Fruit fly (Drosophila melanogaster) whole organism, embryonic: ENCODE measurements around the gene CG1440.

Experiments used
- Aef1 ChIP-seq: fragments of 200-800 bp; sonication (Bioruptor generic); IDR thresholded peaks from 3 replicates; pipeline ENCODE4 v1.3.6; 2022; ENCODE audit warnings: missing biosample characterization, missing genetic modification characterization
- Antp ChIP-seq: fragments of 200-800 bp; sonication (Bioruptor generic); optimal IDR thresholded peaks from 3 replicates; lab custom pipeline; 2016; ENCODE audit warnings: missing biosample characterization, missing genetic modification characterization
- Bdp1 ChIP-seq: fragments of 200-800 bp; sonication (Bioruptor generic); optimal IDR thresholded peaks from 3 replicates; lab custom pipeline; 2016; ENCODE audit warnings: missing biosample characterization, missing genetic modification characterization
- CG10147 ChIP-seq: fragments of 200-800 bp; sonication (Bioruptor generic); optimal IDR thresholded peaks from 2 replicates; lab custom pipeline; 2019; ENCODE audit warnings: missing biosample characterization, mild to moderate bottlenecking, missing genetic modification characterization, moderate library complexity
- CG1024 ChIP-seq: fragments of 200-800 bp; sonication (Bioruptor generic); IDR thresholded peaks from 2 replicates; pipeline ENCODE4 v1.3.6; 2022; ENCODE audit warnings: missing biosample characterization, missing genetic modification characterization
- CG10654 ChIP-seq: fragments of 200-800 bp; sonication (Bioruptor generic); optimal IDR thresholded peaks from 2 replicates; lab custom pipeline; 2016; ENCODE audit warnings: missing biosample characterization, missing genetic modification characterization
- CG12236 ChIP-seq: fragments of 200-800 bp; sonication (Bioruptor generic); optimal IDR thresholded peaks from 2 replicates; lab custom pipeline; 2016; ENCODE audit warnings: missing biosample characterization, missing genetic modification characterization
- CG12942 ChIP-seq: fragments of 200-800 bp; sonication (Bioruptor generic); optimal IDR thresholded peaks from 3 replicates; lab custom pipeline; 2016; ENCODE audit warnings: missing biosample characterization, missing genetic modification characterization
- CG14014 ChIP-seq: fragments of 200-800 bp; sonication (Bioruptor generic); IDR thresholded peaks from 2 replicates; pipeline ENCODE4 v1.3.6; 2022; ENCODE audit warnings: missing biosample characterization, missing genetic modification characterization
- CG1602 ChIP-seq: fragments of 200-800 bp; sonication (Bioruptor generic); optimal IDR thresholded peaks from 3 replicates; lab custom pipeline; 2016; ENCODE audit warnings: missing biosample characterization, missing genetic modification characterization
- CG17802 ChIP-seq: fragments of 200-800 bp; sonication (Bioruptor generic); optimal IDR thresholded peaks from 2 replicates; lab custom pipeline; 2018; ENCODE audit warnings: missing biosample characterization, mild to moderate bottlenecking, missing genetic modification characterization, moderate library complexity
- CG18011 ChIP-seq: fragments of 200-800 bp; sonication (Bioruptor generic); optimal IDR thresholded peaks from 2 replicates; lab custom pipeline; 2017; ENCODE audit warnings: missing biosample characterization, missing genetic modification characterization, mild to moderate bottlenecking, moderate library complexity, missing genotype
- CG2202 ChIP-seq: fragments of 200-800 bp; sonication (Bioruptor generic); optimal IDR thresholded peaks from 2 replicates; lab custom pipeline; 2018; ENCODE audit warnings: missing biosample characterization, mild to moderate bottlenecking, missing genetic modification characterization
- CG32532 ChIP-seq: fragments of 200-800 bp; sonication (Bioruptor generic); IDR thresholded peaks from 2 replicates; pipeline ENCODE4 v1.3.6; 2022; ENCODE audit warnings: missing biosample characterization, missing genetic modification characterization
- CG33557 ChIP-seq: fragments of 200-800 bp; sonication (Bioruptor generic); optimal IDR thresholded peaks from 2 replicates; lab custom pipeline; 2019; ENCODE audit warnings: missing biosample characterization, mild to moderate bottlenecking, missing genetic modification characterization, moderate library complexity
- CG34422 ChIP-seq: fragments of 200-800 bp; sonication (Bioruptor generic); IDR thresholded peaks from 3 replicates; pipeline ENCODE4 v1.3.6; 2022; ENCODE audit warnings: missing biosample characterization, missing genetic modification characterization
- CG5953 ChIP-seq: fragments of 200-800 bp; sonication (Bioruptor generic); IDR thresholded peaks from 2 replicates; pipeline ENCODE4 v1.3.6; 2022; ENCODE audit warnings: missing biosample characterization, missing genetic modification characterization
- CG6813 ChIP-seq: fragments of 200-800 bp; sonication (Bioruptor generic); optimal IDR thresholded peaks from 2 replicates; lab custom pipeline; 2017; ENCODE audit warnings: missing biosample characterization, missing genetic modification characterization, mild to moderate bottlenecking, moderate library complexity, missing genetic modification reagents
- E2f1 ChIP-seq: fragments of 200-800 bp; sonication (Bioruptor generic); IDR thresholded peaks from 2 replicates; pipeline ENCODE4 v1.3.6; 2022; ENCODE audit warnings: missing biosample characterization, missing genetic modification characterization
- HHEX ChIP-seq: fragments of 200-800 bp; sonication (Bioruptor generic); optimal IDR thresholded peaks from 3 replicates; lab custom pipeline; 2017; ENCODE audit warnings: missing biosample characterization, mild to moderate bottlenecking, missing genetic modification characterization, missing genetic modification reagents
- HmgZ ChIP-seq: fragments of 200-800 bp; sonication (Bioruptor generic); optimal IDR thresholded peaks from 2 replicates; lab custom pipeline; 2018; ENCODE audit warnings: missing biosample characterization, mild to moderate bottlenecking, missing genetic modification characterization
- Lim3 ChIP-seq: fragments of 200-800 bp; sonication (Bioruptor generic); IDR thresholded peaks from 2 replicates; pipeline ENCODE4 v1.3.6; 2022; ENCODE audit warnings: missing biosample characterization, missing genetic modification characterization
- MTF-1 ChIP-seq: fragments of 200-800 bp; sonication (Bioruptor generic); optimal IDR thresholded peaks from 2 replicates; lab custom pipeline; 2018; ENCODE audit warnings: missing biosample characterization, mild to moderate bottlenecking, missing genetic modification characterization, borderline replicate concordance
- NC2α ChIP-seq: fragments of 200-800 bp; sonication (Bioruptor generic); optimal IDR thresholded peaks from 2 replicates; lab custom pipeline; 2016; ENCODE audit warnings: missing biosample characterization, missing genetic modification characterization
- Neu2 ChIP-seq: fragments of 200-800 bp; sonication (Bioruptor generic); optimal IDR thresholded peaks from 3 replicates; lab custom pipeline; 2016; ENCODE audit warnings: missing biosample characterization, missing genetic modification characterization, borderline replicate concordance
- NfI ChIP-seq: fragments of 200-800 bp; sonication (Bioruptor generic); optimal IDR thresholded peaks from 3 replicates; lab custom pipeline; 2018; ENCODE audit warnings: missing biosample characterization, mild to moderate bottlenecking, missing genetic modification characterization, moderate library complexity
- Oaz ChIP-seq: fragments of 200-800 bp; sonication (Bioruptor generic); IDR thresholded peaks from 2 replicates; pipeline ENCODE4 v1.3.6; 2022; ENCODE audit warnings: missing biosample characterization, missing genetic modification characterization
- Spps ChIP-seq: fragments of 200-800 bp; sonication (Bioruptor generic); optimal IDR thresholded peaks from 2 replicates; lab custom pipeline; 2018; ENCODE audit warnings: missing biosample characterization, mild to moderate bottlenecking, missing genetic modification characterization
- Sry-β ChIP-seq: fragments of 200-800 bp; sonication (Bioruptor generic); optimal IDR thresholded peaks from 2 replicates; lab custom pipeline; 2018; ENCODE audit warnings: missing biosample characterization, mild to moderate bottlenecking, missing genetic modification characterization, moderate library complexity
- Stat92E ChIP-seq, 3 experiments: fragments of >200 bp in 2 of 3; fragments of 200-800 bp in 1 of 3; sonication (Bioruptor generic) in 1 of 3; optimal IDR thresholded peaks; 2 replicates each; lab custom pipeline; 2017 to 2019; ENCODE audit warnings: missing biosample characterization in 3 of 3, missing genetic modification characterization in 3 of 3, mild to moderate bottlenecking in 1 of 3, moderate library complexity in 1 of 3
- Usf ChIP-seq: fragments of 200-800 bp; sonication (Bioruptor generic); optimal IDR thresholded peaks from 2 replicates; lab custom pipeline; 2017; ENCODE audit warnings: missing genotype, missing biosample characterization, missing genetic modification characterization
- ab ChIP-seq: fragments of 200-800 bp; sonication (Bioruptor generic); optimal IDR thresholded peaks from 2 replicates; lab custom pipeline; 2016; ENCODE audit warnings: missing biosample characterization, missing genetic modification characterization
- al ChIP-seq: fragments of 200-800 bp; sonication (Bioruptor generic); IDR thresholded peaks from 2 replicates; pipeline ENCODE4 v1.3.6; 2022; ENCODE audit warnings: missing biosample characterization, missing genetic modification characterization
- ato ChIP-seq: fragments of 200-800 bp; sonication (Bioruptor generic); IDR thresholded peaks from 2 replicates; pipeline ENCODE4 v1.3.6; 2022; ENCODE audit warnings: missing biosample characterization, missing genetic modification characterization; ENCODE audit not compliant: partially characterized antibody
- bab2 ChIP-seq: fragments of 200-800 bp; sonication (Bioruptor generic); optimal IDR thresholded peaks from 2 replicates; lab custom pipeline; 2016; ENCODE audit warnings: missing biosample characterization, missing genetic modification characterization
- cato ChIP-seq: fragments of 200-800 bp; sonication (Bioruptor generic); optimal IDR thresholded peaks from 2 replicates; lab custom pipeline; 2016; ENCODE audit warnings: missing biosample characterization, missing genetic modification characterization, borderline replicate concordance
- da ChIP-seq: fragments of 200-800 bp; sonication (Bioruptor generic); optimal IDR thresholded peaks from 2 replicates; lab custom pipeline; 2016; ENCODE audit warnings: missing biosample characterization, missing genetic modification characterization
- fd102C ChIP-seq: fragments of 200-800 bp; sonication (Bioruptor generic); optimal IDR thresholded peaks from 2 replicates; lab custom pipeline; 2018; ENCODE audit warnings: missing biosample characterization, mild to moderate bottlenecking, missing genetic modification characterization, moderate library complexity
- fd96Cb ChIP-seq: fragments of 200-800 bp; sonication (Bioruptor generic); optimal IDR thresholded peaks from 2 replicates; lab custom pipeline; 2018; ENCODE audit warnings: missing biosample characterization, mild to moderate bottlenecking, missing genetic modification characterization, moderate library complexity
- grn ChIP-seq: fragments of 200-800 bp; sonication (Bioruptor generic); optimal IDR thresholded peaks from 3 replicates; lab custom pipeline; 2017; ENCODE audit warnings: missing biosample characterization, missing genetic modification characterization
- jigr1 ChIP-seq: fragments of 200-800 bp; sonication (Bioruptor generic); IDR thresholded peaks from 3 replicates; pipeline ENCODE4 v1.3.6; 2022; ENCODE audit warnings: missing biosample characterization, missing genetic modification characterization
- jing ChIP-seq: fragments of 200-800 bp; sonication (Bioruptor generic); optimal IDR thresholded peaks from 2 replicates; lab custom pipeline; 2018; ENCODE audit warnings: missing biosample characterization, mild to moderate bottlenecking, missing genetic modification characterization
- lbe ChIP-seq: fragments of 200-800 bp; sonication (Bioruptor generic); optimal IDR thresholded peaks from 2 replicates; lab custom pipeline; 2016; ENCODE audit warnings: missing biosample characterization, mild to moderate bottlenecking, missing genetic modification characterization
- lilli ChIP-seq: fragments of 200-800 bp; sonication (Bioruptor generic); optimal IDR thresholded peaks from 3 replicates; lab custom pipeline; 2016; ENCODE audit warnings: missing biosample characterization, missing genetic modification characterization
- odd ChIP-seq: fragments of 200-800 bp; sonication (Bioruptor generic); optimal IDR thresholded peaks from 2 replicates; lab custom pipeline; 2017; ENCODE audit warnings: missing biosample characterization, mild to moderate bottlenecking, missing genetic modification characterization
- ranshi ChIP-seq: fragments of 200-800 bp; sonication (Bioruptor generic); IDR thresholded peaks from 2 replicates; pipeline ENCODE4 v1.3.6; 2022; ENCODE audit warnings: missing biosample characterization, missing genetic modification characterization
- tin ChIP-seq: fragments of 200-800 bp; sonication (Bioruptor generic); optimal IDR thresholded peaks from 3 replicates; lab custom pipeline; 2016; ENCODE audit warnings: missing biosample characterization, missing genetic modification characterization
- tio ChIP-seq: fragments of 200-800 bp; sonication (Bioruptor generic); optimal IDR thresholded peaks from 2 replicates; lab custom pipeline; 2017; ENCODE audit warnings: missing biosample characterization, missing genetic modification characterization, inconsistent platforms
- tx ChIP-seq: fragments of 200-800 bp; sonication (Bioruptor generic); optimal IDR thresholded peaks from 2 replicates; lab custom pipeline; 2016; ENCODE audit warnings: missing biosample characterization, missing genetic modification characterization
- zf30C ChIP-seq: fragments of 200-800 bp; sonication (Bioruptor generic); optimal IDR thresholded peaks from 3 replicates; lab custom pipeline; 2018; ENCODE audit warnings: missing biosample characterization, mild to moderate bottlenecking, missing genetic modification characterization

Gene CG1440

DNA sequence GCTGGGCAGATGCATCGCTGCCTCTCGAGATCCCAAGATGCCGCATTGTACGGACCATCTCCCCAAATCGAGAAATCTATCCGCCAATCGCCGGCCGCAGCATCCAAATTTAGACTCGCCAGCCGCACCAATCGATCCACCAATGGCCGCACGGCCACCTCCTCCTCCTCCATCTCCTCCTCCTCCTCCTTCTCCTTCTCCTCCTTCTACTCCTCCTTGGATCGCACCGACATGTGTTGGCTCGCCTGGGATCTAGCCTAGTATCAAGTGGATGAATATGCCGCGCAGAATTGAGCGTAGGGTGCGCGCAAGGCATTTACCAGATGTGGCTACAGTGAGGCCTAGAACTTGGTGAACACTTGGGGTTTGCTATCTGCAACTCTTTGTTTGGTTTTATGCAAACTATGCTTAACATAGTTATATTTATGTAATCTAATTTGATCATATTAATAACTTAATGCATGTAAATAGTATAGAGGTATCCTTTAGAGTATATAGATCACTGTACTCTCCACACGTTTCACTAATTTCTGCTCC, 18.2 kb downstream of the CG1440 start, which contains the start of gene org-1 (continued):
- peak; percentile 51 for TF ChIP-seq grn (GFP tag; lab: Kevin White, UChicago)
- TF ChIP-seq CG33557, result peak; percentile 97
- peak; percentile 80 for TF ChIP-seq odd
- TF ChIP-seq ranshi (GFP tag; lab: Robert Waterston, UW), result peak; percentile 98
- peak; percentile 50 for TF ChIP-seq CG12236 (GFP tag; lab: Kevin White, UChicago)
- TF ChIP-seq CG5953, result peak; percentile 93
- no peak for TF ChIP-seq zf30C (GFP tag; lab: Kevin White, UChicago)
- peak; percentile 87 for TF ChIP-seq CG10147 (GFP tag; lab: Kevin White, UChicago)
- TF ChIP-seq NC2α (GFP tag; lab: Kevin White, UChicago), result peak; percentile 33
- TF ChIP-seq MTF-1, result peak; percentile 91
- peak in 1 of 3 experiments; percentile 89 for TF ChIP-seq Stat92E (GFP tag; optimal IDR thresholded peaks at IDR 0.05; lab: Kevin White, UChicago)
- TF ChIP-seq HHEX (GFP tag; lab: Kevin White, UChicago), result peak; percentile 89
- peak; percentile 99 for TF ChIP-seq CG34422 (GFP tag; lab: Robert Waterston, UW)
- TF ChIP-seq tin (GFP tag; lab: Kevin White, UChicago), result peak; percentile 95
- TF ChIP-seq da (GFP tag; lab: Kevin White, UChicago), result peak; percentile 73
- TF ChIP-seq ato (GFP tag; lab: Robert Waterston, UW), result no peak
- peak; percentile 46 for TF ChIP-seq Bdp1 (GFP tag; lab: Kevin White, UChicago)
- TF ChIP-seq E2f1 (GFP tag; lab: Robert Waterston, UW), result peak; percentile 97
- TF ChIP-seq CG32532 (GFP tag; lab: Robert Waterston, UW), result peak; percentile 96
- peak; percentile 66 for TF ChIP-seq CG18011 (GFP tag; lab: Kevin White, UChicago)
- TF ChIP-seq bab2 (GFP tag; lab: Kevin White, UChicago), result peak; percentile 75
- TF ChIP-seq Aef1 (GFP tag; lab: Robert Waterston, UW), result peak; percentile 97
- peak; percentile 90 for TF ChIP-seq Lim3
- peak; percentile 90 for TF ChIP-seq CG2202 (tag; lab: Kevin White, UChicago)
- TF ChIP-seq Oaz (GFP tag; lab: Robert Waterston, UW), result peak; percentile 95
- peak; percentile 88 for TF ChIP-seq jing (GFP tag; lab: Kevin White, UChicago)
- peak; percentile 97 for TF ChIP-seq jigr1 (GFP tag; lab: Robert Waterston, UW)
- TF ChIP-seq Sry-β, result peak; percentile 70
- TF ChIP-seq HmgZ, result peak; percentile 94
- peak; percentile 91 for TF ChIP-seq Usf
- peak; percentile 84 for TF ChIP-seq cato
- TF ChIP-seq Neu2, result no peak
- peak; percentile 93 for TF ChIP-seq Spps (tag; lab: Kevin White, UChicago)
- peak; percentile 96 for TF ChIP-seq CG14014 (GFP tag; lab: Robert Waterston, UW)
- peak; percentile 73 for TF ChIP-seq ab (GFP tag; lab: Kevin White, UChicago)
- TF ChIP-seq CG1602 (GFP tag; lab: Kevin White, UChicago), result peak; percentile 96
- TF ChIP-seq fd96Cb (tag; lab: Kevin White, UChicago), result peak; percentile 97
- TF ChIP-seq CG1024 (GFP tag; lab: Robert Waterston, UW), result peak; percentile 95
- peak; percentile 81 for TF ChIP-seq CG17802
- peak; percentile 84 for TF ChIP-seq Antp (GFP tag; lab: Kevin White, UChicago)
- TF ChIP-seq lilli (GFP tag; lab: Kevin White, UChicago), result peak; percentile 88
- TF ChIP-seq CG6813 (GFP tag; lab: Kevin White, UChicago), result peak; percentile 91
- peak; percentile 92 for TF ChIP-seq al (GFP tag; lab: Robert Waterston, UW)
- peak; percentile 72 for TF ChIP-seq tx (GFP tag; lab: Kevin White, UChicago)
- peak; percentile 91 for TF ChIP-seq CG12942 (GFP tag; lab: Kevin White, UChicago)
- TF ChIP-seq NfI (GFP tag; lab: Kevin White, UChicago), result peak; percentile 94
- peak; percentile 82 for TF ChIP-seq fd102C (GFP tag; lab: Kevin White, UChicago)
- TF ChIP-seq CG10654 (GFP tag; lab: Kevin White, UChicago), result peak; percentile 88
- TF ChIP-seq lbe (GFP tag; lab: Kevin White, UChicago), result peak; percentile 58
- peak; percentile 92 for TF ChIP-seq tio (GFP tag; lab: Kevin White, UChicago)
